Worm (Caenorhabditis elegans): Measurements from ENCODE around the gene srx-122.

Gene srx-122

ce11 chrV:3297764-3298163 lies at the start of gene srx-122:
srx-122 (minus strand) TSS chrV:3297864.
- TF ChIP-seq snpc-1.3 (tag; optimal IDR thresholded peaks at IDR 0.05; ENCODE audit: insufficient read depth) (no peak), zim-3 (tag; optimal IDR thresholded peaks at IDR 0.05) (no peak)

ce11 chrV:3346434-3347019 lies 48.9 kb upstream of the srx-122 start, which contains the start of gene fbxa-65:
fbxa-65 (minus strand) TSS chrV:3346484.
- 0 out of 2 replicates have a peak, but pooled peaks have one; percentile 45 for TF ChIP-seq nfyb-1 (GFP tag; IDR thresholded peaks at IDR 0.05)
- no peak for TF ChIP-seq ccch-3 (GFP tag; optimal IDR thresholded peaks at IDR 0.05)

ce11 chrV:3344001-3344400 lies 46.3 kb upstream of the srx-122 start:
- TF ChIP-seq ztf-3 (GFP tag; optimal IDR thresholded peaks at IDR 0.05) (no peak), C06A6.2 (GFP tag; conservative IDR thresholded peaks at IDR 0.05) (no peak), gei-17 (GFP tag; optimal IDR thresholded peaks at IDR 0.05) (no peak), athp-1 (tag; optimal IDR thresholded peaks at IDR 0.05) (no peak), repo-1 (tag; optimal IDR thresholded peaks at IDR 0.05) (no peak), egl-18 (GFP tag; IDR thresholded peaks at IDR 0.05) (no peak), cebp-1 (GFP tag; IDR thresholded peaks at IDR 0.05) (no peak), cebp-1 (tag; optimal IDR thresholded peaks at IDR 0.05) (no peak), lin-40 (tag; optimal IDR thresholded peaks at IDR 0.05) (no peak), B0035.1 (tag; optimal IDR thresholded peaks at IDR 0.05) (no peak), pha-4 (tag; optimal IDR thresholded peaks at IDR 0.05) (no peak), ets-4 (GFP tag; optimal IDR thresholded peaks at IDR 0.05) (no peak), mel-28 (tag; optimal IDR thresholded peaks at IDR 0.05; ENCODE audit: borderline replicate concordance) (no peak), ztf-6 (GFP tag; IDR thresholded peaks at IDR 0.05) (no peak)

ce11 chrV:3342504-3342903 lies 44.8 kb upstream of the srx-122 start, which contains the start of gene C17B7.3:
C17B7.3 (plus strand) TSS chrV:3342804.
- no peak for TF ChIP-seq cebp-2 (GFP tag; IDR thresholded peaks at IDR 0.05)
- no peak for TF ChIP-seq mel-28 (tag; optimal IDR thresholded peaks at IDR 0.05; ENCODE audit: borderline replicate concordance)
- TF ChIP-seq him-1 (tag; optimal IDR thresholded peaks at IDR 0.05): no peak
- no peak for TF ChIP-seq F22D6.2 (tag; optimal IDR thresholded peaks at IDR 0.05)
- TF ChIP-seq fkh-3 (tag; optimal IDR thresholded peaks at IDR 0.05): no peak
- TF ChIP-seq tbp1 (GFP tag; optimal IDR thresholded peaks at IDR 0.05): no peak
- no peak for TF ChIP-seq ets-4 (GFP tag; optimal IDR thresholded peaks at IDR 0.05)
- TF ChIP-seq hlh-12 (tag; optimal IDR thresholded peaks at IDR 0.05): no peak
- no peak for TF ChIP-seq T07F8.4 (tag; optimal IDR thresholded peaks at IDR 0.05)
- no peak for TF ChIP-seq lin-35 (GFP tag; optimal IDR thresholded peaks at IDR 0.05)
- TF ChIP-seq ztf-6 (GFP tag; IDR thresholded peaks at IDR 0.05): no peak
- TF ChIP-seq lir-1 (GFP tag; conservative IDR thresholded peaks at IDR 0.05): no peak
- no peak for TF ChIP-seq hmg-1.2 (GFP tag; IDR thresholded peaks at IDR 0.05)
- no peak for TF ChIP-seq nfya-1 (tag; optimal IDR thresholded peaks at IDR 0.05; ENCODE audit: borderline replicate concordance, insufficient read depth)
- TF ChIP-seq sea-2 (GFP tag; IDR thresholded peaks at IDR 0.05): no peak
- no peak for TF ChIP-seq ZK185.1 (tag; optimal IDR thresholded peaks at IDR 0.05; ENCODE audit: poor library complexity, severe bottlenecking)
- TF ChIP-seq aptf-3 (GFP tag; IDR thresholded peaks at IDR 0.05): no peak

ce11 chrV:3341906-3342305 lies 44.2 kb upstream of the srx-122 start, which contains the start of gene C17B7.10:
C17B7.10 (minus strand) TSS chrV:3342006.
- 0 out of 2 replicates have a peak, but pooled peaks have one; percentile 30 for TF ChIP-seq C17E4.6 (GFP tag; IDR thresholded peaks at IDR 0.05)
- TF ChIP-seq B0261.1 (tag; optimal IDR thresholded peaks at IDR 0.05): no peak

Measured in whole organism, young adult.